Worm (Caenorhabditis elegans) whole organism, L1 larva: ENCODE measurements around the gene T20D3.5.

ENCODE experiments used
- ama-1 ChIP-seq: fragments of 150-350 bp; optimal IDR thresholded peaks from 2 replicates; lab custom pipeline; 2014
- elt-3 ChIP-seq, 6 experiments: fragments of 150-350 bp in 1 of 6; sonication (generic microtip); optimal IDR thresholded peaks; 2 replicates each; lab custom pipeline; 2017 to 2018; ENCODE audit warnings: missing biosample characterization in 6 of 6, missing genetic modification characterization in 6 of 6, inconsistent platforms in 1 of 6
- ets-5 ChIP-seq: fragments of 200-800 bp; sonication (Bioruptor generic); IDR thresholded peaks from 2 replicates; pipeline ENCODE4 v1.3.6; 2022; ENCODE audit warnings: missing genetic modification characterization, missing compliant biosample characterization
- lin-15B ChIP-seq: fragments of 150-350 bp; sonication (generic microtip); optimal IDR thresholded peaks from 3 replicates; lab custom pipeline; 2014; ENCODE audit warnings: missing biosample characterization, missing genetic modification characterization
- lsy-2 ChIP-seq, 2 experiments: fragments of 150-350 bp; optimal IDR thresholded peaks; 2 replicates each; lab custom pipeline; 2014; ENCODE audit warnings: missing biosample characterization in 2 of 2, missing genetic modification characterization in 2 of 2
- nhr-237 ChIP-seq: fragments of 150-350 bp; optimal IDR thresholded peaks from 2 replicates; lab custom pipeline; 2014; ENCODE audit warnings: missing biosample characterization, missing genetic modification characterization
- nhr-28 ChIP-seq: fragments of 150-350 bp; optimal IDR thresholded peaks from 2 replicates; lab custom pipeline; 2014; ENCODE audit warnings: missing biosample characterization, missing genetic modification characterization
- nhr-76 ChIP-seq: sonication (generic microtip); optimal IDR thresholded peaks from 2 replicates; lab custom pipeline; 2017; ENCODE audit warnings: missing biosample characterization, missing genetic modification characterization
- nhr-77 ChIP-seq: fragments of 150-350 bp; optimal IDR thresholded peaks from 2 replicates; lab custom pipeline; 2014; ENCODE audit warnings: missing biosample characterization, missing genetic modification characterization

- TF ChIP-seq elt-3 (tag; optimal IDR thresholded peaks at IDR 0.05; lab: Kevin White, UChicago) (no peak), lin-15B (no peak), lsy-2 (tag; optimal IDR thresholded peaks at IDR 0.05; lab: Kevin White, UChicago) (no peak), ets-5 (GFP tag; lab: Robert Waterston, UW) (no peak), ama-1 (lab: Kevin White, UChicago) (no peak), nhr-76 (tag; lab: Kevin White, UChicago) (no peak), nhr-28 (tag; lab: Kevin White, UChicago) (no peak), nhr-237 (tag; lab: Kevin White, UChicago) (no peak), nhr-77 (tag; lab: Kevin White, UChicago) (no peak)
These were observed 18.7 kb upstream of the T20D3.5 start for ce11 chrIV:9318147-9318546.
